Worm (Caenorhabditis elegans) whole organism, early embryonic: ENCODE data around the gene sre-28.

ENCODE experiments used
- aly-1 ChIP-seq: sonication (generic microtip); optimal IDR thresholded peaks from 2 replicates; lab custom pipeline; 2016; ENCODE audit warnings: missing genetic modification characterization, missing compliant biosample characterization
- ama-1 ChIP-seq: fragments of 150-350 bp; optimal IDR thresholded peaks from 2 replicates; lab custom pipeline; 2014
- ets-7 ChIP-seq: sonication (generic microtip); optimal IDR thresholded peaks from 2 replicates; lab custom pipeline; 2016; ENCODE audit warnings: missing genotype, missing genetic modification characterization, missing compliant biosample characterization
- hnd-1 ChIP-seq: sonication (generic microtip); optimal IDR thresholded peaks from 2 replicates; lab custom pipeline; 2016; ENCODE audit warnings: missing genetic modification characterization, missing compliant biosample characterization
- pes-1 ChIP-seq: fragments of 200-800 bp; sonication (Bioruptor generic); IDR thresholded peaks from 2 replicates; pipeline ENCODE4 v1.3.6; 2022; ENCODE audit warnings: missing genetic modification reagents, missing genetic modification characterization, missing compliant biosample characterization
- scrt-1 ChIP-seq: fragments of 200-800 bp; sonication (Bioruptor generic); IDR thresholded peaks from 2 replicates; pipeline ENCODE4 v1.3.6; 2022; ENCODE audit warnings: missing genetic modification characterization, missing compliant biosample characterization
- sea-1 ChIP-seq: fragments of 200-800 bp; sonication (Bioruptor generic); conservative IDR thresholded peaks from 2 replicates; pipeline ENCODE4 v1.3.6; 2022; ENCODE audit warnings: missing genetic modification characterization, missing compliant biosample characterization

ce11 chrV:9915021-9915420, 29.2 kb upstream of the sre-28 start, which contains the start of gene mec-9:
- no peak for TF ChIP-seq ets-7 (tag; lab: Kevin White, UChicago)
- no peak for TF ChIP-seq ama-1 (lab: Kevin White, UChicago)
- TF ChIP-seq scrt-1 (GFP tag; lab: Robert Waterston, UW), result no peak
- TF ChIP-seq sea-1 (GFP tag; lab: Robert Waterston, UW), result no peak
- TF ChIP-seq aly-1, result no peak
- no peak for TF ChIP-seq pes-1
- no peak for TF ChIP-seq hnd-1 (tag; lab: Kevin White, UChicago)
